Worm (Caenorhabditis elegans) whole organism, early embryonic: ENCODE results near the gene clec-166.

Source experiments
- B0310.2 ChIP-seq: sonication (generic microtip); optimal IDR thresholded peaks from 2 replicates; lab custom pipeline; 2016; ENCODE audit warnings: mild to moderate bottlenecking, missing genetic modification characterization, missing compliant biosample characterization
- F13C5.2 ChIP-seq: sonication (generic microtip); optimal IDR thresholded peaks from 2 replicates; lab custom pipeline; 2017; ENCODE audit warnings: mild to moderate bottlenecking, missing genetic modification characterization, inconsistent platforms, missing compliant biosample characterization
- aly-1 ChIP-seq: sonication (generic microtip); optimal IDR thresholded peaks from 2 replicates; lab custom pipeline; 2016; ENCODE audit warnings: missing genetic modification characterization, missing compliant biosample characterization
- ama-1 ChIP-seq: fragments of 150-350 bp; optimal IDR thresholded peaks from 2 replicates; lab custom pipeline; 2014
- ceh-13 ChIP-seq: fragments of 200-800 bp; sonication (Bioruptor generic); optimal IDR thresholded peaks from 2 replicates; lab custom pipeline; 2018; ENCODE audit warnings: mild to moderate bottlenecking, missing genetic modification characterization, missing compliant biosample characterization
- ceh-36 ChIP-seq: sonication (generic microtip); optimal IDR thresholded peaks from 2 replicates; lab custom pipeline; 2016; ENCODE audit warnings: missing genetic modification characterization, inconsistent platforms, missing compliant biosample characterization
- ets-7 ChIP-seq: sonication (generic microtip); optimal IDR thresholded peaks from 2 replicates; lab custom pipeline; 2016; ENCODE audit warnings: missing genotype, missing genetic modification characterization, missing compliant biosample characterization
- flt-1 ChIP-seq: fragments of 200-800 bp; sonication (Bioruptor generic); IDR thresholded peaks from 2 replicates; pipeline ENCODE4 v1.3.6; 2022; ENCODE audit warnings: missing genetic modification characterization, missing compliant biosample characterization
- hmbx-1 ChIP-seq: sonication (generic microtip); optimal IDR thresholded peaks from 2 replicates; lab custom pipeline; 2016; ENCODE audit warnings: mild to moderate bottlenecking, missing genetic modification characterization, missing compliant biosample characterization
- hmg-4 ChIP-seq: fragments of 200-800 bp; sonication (Bioruptor generic); optimal IDR thresholded peaks from 2 replicates; lab custom pipeline; 2018; ENCODE audit warnings: mild to moderate bottlenecking, missing genetic modification characterization, missing compliant biosample characterization
- hnd-1 ChIP-seq: sonication (generic microtip); optimal IDR thresholded peaks from 2 replicates; lab custom pipeline; 2016; ENCODE audit warnings: missing genetic modification characterization, missing compliant biosample characterization
- pes-1 ChIP-seq: fragments of 200-800 bp; sonication (Bioruptor generic); IDR thresholded peaks from 2 replicates; pipeline ENCODE4 v1.3.6; 2022; ENCODE audit warnings: missing genetic modification reagents, missing genetic modification characterization, missing compliant biosample characterization
- scrt-1 ChIP-seq: fragments of 200-800 bp; sonication (Bioruptor generic); IDR thresholded peaks from 2 replicates; pipeline ENCODE4 v1.3.6; 2022; ENCODE audit warnings: missing genetic modification characterization, missing compliant biosample characterization
- sea-1 ChIP-seq: fragments of 200-800 bp; sonication (Bioruptor generic); conservative IDR thresholded peaks from 2 replicates; pipeline ENCODE4 v1.3.6; 2022; ENCODE audit warnings: missing genetic modification characterization, missing compliant biosample characterization
- tbx-11 ChIP-seq: fragments of 200-800 bp; sonication (Bioruptor generic); IDR thresholded peaks from 2 replicates; pipeline ENCODE4 v1.3.6; 2022; ENCODE audit warnings: missing genetic modification characterization, missing compliant biosample characterization
- tbx-37 ChIP-seq: fragments of 200-800 bp; sonication (Bioruptor generic); conservative IDR thresholded peaks from 2 replicates; pipeline ENCODE4 v1.3.6; 2022; ENCODE audit warnings: missing genetic modification reagents, missing genetic modification characterization, missing compliant biosample characterization
- tra-4 ChIP-seq: sonication (generic microtip); optimal IDR thresholded peaks from 2 replicates; lab custom pipeline; 2017; ENCODE audit warnings: missing genetic modification characterization, missing compliant biosample characterization

Gene clec-166

ce11 chrIV:1234780-1235179 lies 16.4 kb downstream of the clec-166 start:
- TF ChIP-seq ets-7 (tag; lab: Kevin White, UChicago) (no peak), hmbx-1 (no peak), ceh-36 (tag; lab: Kevin White, UChicago) (no peak), tbx-37 (GFP tag; lab: Robert Waterston, UW) (no peak), tra-4 (no peak), scrt-1 (GFP tag; lab: Robert Waterston, UW) (no peak), hnd-1 (tag; lab: Kevin White, UChicago) (no peak), sea-1 (GFP tag; lab: Robert Waterston, UW) (no peak), aly-1 (tag; lab: Kevin White, UChicago) (no peak), hmg-4 (GFP tag; lab: Kevin White, UChicago) (no peak), B0310.2 (tag; lab: Kevin White, UChicago) (no peak), ceh-13 (GFP tag; lab: Kevin White, UChicago) (no peak), pes-1 (no peak), flt-1 (GFP tag; lab: Robert Waterston, UW) (no peak), ama-1 (lab: Kevin White, UChicago) (no peak), tbx-11 (no peak), F13C5.2 (tag; lab: Kevin White, UChicago) (no peak)

- TF ChIP-seq tra-4 (no peak), sea-1 (GFP tag; lab: Robert Waterston, UW) (no peak), hnd-1 (tag; lab: Kevin White, UChicago) (no peak), aly-1 (tag; lab: Kevin White, UChicago) (no peak), ceh-36 (tag; lab: Kevin White, UChicago) (no peak), pes-1 (no peak), ama-1 (lab: Kevin White, UChicago) (no peak), hmbx-1 (no peak), scrt-1 (GFP tag; lab: Robert Waterston, UW) (no peak), flt-1 (GFP tag; lab: Robert Waterston, UW) (no peak), hmg-4 (GFP tag; lab: Kevin White, UChicago) (no peak), tbx-37 (GFP tag; lab: Robert Waterston, UW) (no peak), ets-7 (tag; lab: Kevin White, UChicago) (no peak), ceh-13 (GFP tag; lab: Kevin White, UChicago) (no peak), F13C5.2 (tag; lab: Kevin White, UChicago) (no peak)
These were observed 18.6 kb downstream of the clec-166 start for ce11 chrIV:1232419-1233145.

- TF ChIP-seq aly-1 (tag; lab: Kevin White, UChicago) (no peak), ets-7 (tag; lab: Kevin White, UChicago) (no peak), tbx-11 (no peak), ama-1 (lab: Kevin White, UChicago) (no peak), tra-4 (no peak), hmg-4 (GFP tag; lab: Kevin White, UChicago) (no peak), F13C5.2 (tag; lab: Kevin White, UChicago) (no peak), hmbx-1 (no peak), sea-1 (GFP tag; lab: Robert Waterston, UW) (no peak), flt-1 (GFP tag; lab: Robert Waterston, UW) (no peak), hnd-1 (tag; lab: Kevin White, UChicago) (no peak), ceh-13 (GFP tag; lab: Kevin White, UChicago) (no peak), scrt-1 (GFP tag; lab: Robert Waterston, UW) (no peak)
These were observed 19.6 kb downstream of the clec-166 start, which contains the start of gene W09G12.6 for ce11 chrIV:1231589-1231988. Gene W09G12.6, plus strand, starts transcription at chrIV:1231889.

ce11 chrIV:1228675-1229130 lies 22.4 kb downstream of the clec-166 start, which contains the start of gene W09G12.7:
Gene W09G12.7, plus strand, starts transcription at chrIV:1229080.
- TF ChIP-seq tra-4 (no peak), B0310.2 (tag; lab: Kevin White, UChicago) (no peak), tbx-11 (no peak), hmg-4 (GFP tag; lab: Kevin White, UChicago) (no peak), F13C5.2 (tag; lab: Kevin White, UChicago) (no peak)

ce11 chrIV:1225596-1226232 lies 25.4 kb downstream of the clec-166 start, which contains the start of gene W09G12.8:
Gene W09G12.8, plus strand, starts transcription at chrIV:1226182.
- TF ChIP-seq flt-1 (GFP tag; lab: Robert Waterston, UW) (no peak), scrt-1 (GFP tag; lab: Robert Waterston, UW) (no peak), B0310.2 (tag; lab: Kevin White, UChicago) (no peak), ceh-36 (tag; lab: Kevin White, UChicago) (no peak), hmbx-1 (no peak), tra-4 (no peak), ets-7 (tag; lab: Kevin White, UChicago) (no peak), tbx-11 (no peak), hnd-1 (tag; lab: Kevin White, UChicago) (no peak), ama-1 (lab: Kevin White, UChicago) (no peak), sea-1 (GFP tag; lab: Robert Waterston, UW) (no peak), tbx-37 (GFP tag; lab: Robert Waterston, UW) (no peak), hmg-4 (GFP tag; lab: Kevin White, UChicago) (no peak), ceh-13 (GFP tag; lab: Kevin White, UChicago) (no peak), pes-1 (no peak), aly-1 (tag; lab: Kevin White, UChicago) (no peak), F13C5.2 (tag; lab: Kevin White, UChicago) (no peak)

ce11 chrIV:1224781-1225180 lies 26.4 kb downstream of the clec-166 start:
- TF ChIP-seq aly-1 (tag; lab: Kevin White, UChicago) (no peak), ceh-13 (GFP tag; lab: Kevin White, UChicago) (no peak), scrt-1 (GFP tag; lab: Robert Waterston, UW) (no peak)
